Worm (Caenorhabditis elegans) whole organism, young adult: ENCODE measurements around the gene Y49F6B.12.

Experiments used
- F55B11.4 ChIP-seq: sonication (generic microtip); optimal IDR thresholded peaks from 2 replicates; lab custom pipeline; 2016; ENCODE audit warnings: missing compliant biosample characterization, missing genetic modification characterization, borderline replicate concordance; ENCODE audit not compliant: insufficient read depth
- Y53F4B.3 ChIP-seq: fragments of 200-800 bp; sonication (Bioruptor generic); IDR thresholded peaks from 2 replicates; pipeline ENCODE4 v1.3.6; 2022; ENCODE audit warnings: missing genetic modification reagents, missing genetic modification characterization, missing compliant biosample characterization
- aptf-3 ChIP-seq: fragments of 200-800 bp; sonication (Bioruptor generic); IDR thresholded peaks from 2 replicates; pipeline ENCODE4 v1.3.6; 2022; ENCODE audit warnings: missing genetic modification characterization, missing compliant biosample characterization
- attf-5 ChIP-seq: fragments of 200-800 bp; sonication (Bioruptor generic); optimal IDR thresholded peaks from 2 replicates; lab custom pipeline; 2018; ENCODE audit warnings: mild to moderate bottlenecking, missing genetic modification characterization, missing compliant biosample characterization
- cebp-1 ChIP-seq, 2 experiments: fragments of 200-800 bp in 1 of 2; sonication (Bioruptor generic) in 1 of 2; sonication (generic microtip) in 1 of 2; IDR thresholded peaks in 1 of 2; optimal IDR thresholded peaks in 1 of 2; 2 replicates each; pipeline versions ENCODE4 v1.3.6 to Lab custom; 2017 to 2022; ENCODE audit warnings: missing compliant biosample characterization in 2 of 2, missing genetic modification characterization in 2 of 2, mild to moderate bottlenecking in 1 of 2, missing genetic modification reagents in 1 of 2, moderate library complexity in 1 of 2
- dpff-1 ChIP-seq: sonication (generic microtip); optimal IDR thresholded peaks from 2 replicates; lab custom pipeline; 2017; ENCODE audit warnings: mild to moderate bottlenecking, missing genetic modification characterization, missing compliant biosample characterization
- efl-1 ChIP-seq: fragments of 150-350 bp; optimal IDR thresholded peaks from 2 replicates; lab custom pipeline; 2014; ENCODE audit warnings: missing biosample characterization, missing genetic modification reagents, missing genetic modification characterization
- hlh-12 ChIP-seq: sonication (generic microtip); optimal IDR thresholded peaks from 2 replicates; lab custom pipeline; 2016; ENCODE audit warnings: missing genetic modification characterization, missing compliant biosample characterization
- madf-6 ChIP-seq: fragments of 200-800 bp; sonication (Bioruptor generic); IDR thresholded peaks from 2 replicates; pipeline ENCODE4 v1.3.6; 2022; ENCODE audit warnings: missing genetic modification reagents, missing genetic modification characterization, missing compliant biosample characterization
- nfya-1 ChIP-seq: sonication (generic microtip); optimal IDR thresholded peaks from 2 replicates; lab custom pipeline; 2017; ENCODE audit warnings: antibody characterized with exemption, missing compliant biosample characterization, missing genetic modification characterization, borderline replicate concordance; ENCODE audit not compliant: insufficient read depth
- pha-4 ChIP-seq: fragments of 150-350 bp; sonication (generic microtip); optimal IDR thresholded peaks from 2 replicates; lab custom pipeline; 2014; ENCODE audit warnings: missing biosample characterization, missing genetic modification reagents, missing genetic modification characterization
- snpc-4 ChIP-seq, 5 experiments: fragments of 150-350 bp in 1 of 5; sonication (generic microtip) in 4 of 5; optimal IDR thresholded peaks; 2 replicates each; lab custom pipeline; 2014 to 2018; ENCODE audit warnings: missing genetic modification characterization in 5 of 5, missing biosample characterization in 3 of 5, antibody characterized with exemption in 2 of 5, mild to moderate bottlenecking in 2 of 5, missing compliant biosample characterization in 2 of 5, missing genotype in 2 of 5, moderate library complexity in 2 of 5, missing genetic modification reagents in 1 of 5
- ztf-22 ChIP-seq: fragments of 200-800 bp; sonication (Bioruptor generic); optimal IDR thresholded peaks from 2 replicates; lab custom pipeline; 2018; ENCODE audit warnings: mild to moderate bottlenecking, missing genetic modification characterization, moderate library complexity, missing compliant biosample characterization
- ztf-26 ChIP-seq: sonication (generic microtip); optimal IDR thresholded peaks from 2 replicates; lab custom pipeline; 2017; ENCODE audit warnings: missing genetic modification characterization, missing compliant biosample characterization

DNA sequence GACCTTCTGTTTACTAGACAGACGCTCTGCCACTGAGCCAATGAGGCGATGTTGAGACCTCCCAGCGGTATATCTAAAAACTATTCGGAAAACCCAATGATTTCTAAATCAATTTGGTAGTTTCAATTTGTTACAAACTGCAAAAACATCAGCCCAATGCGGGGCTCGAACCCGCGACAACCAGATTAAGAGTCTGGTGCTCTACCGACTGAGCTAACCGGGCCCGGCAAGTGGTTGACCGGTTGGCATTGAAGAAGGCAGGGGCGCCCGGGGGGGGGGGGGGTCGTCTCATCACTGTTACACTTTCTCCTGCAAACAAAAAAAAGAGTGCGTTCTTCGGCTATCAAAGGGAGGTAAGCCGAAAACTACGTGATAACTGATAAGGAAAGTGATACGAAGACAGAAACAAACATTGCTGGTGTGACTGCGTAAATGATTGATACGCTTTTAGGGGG is 32.9 kb downstream of the Y49F6B.12 start:
- TF ChIP-seq hlh-12 (tag; lab: Kevin White, UChicago): no peak
- TF ChIP-seq ztf-22 (GFP tag; lab: Kevin White, UChicago): no peak
- TF ChIP-seq madf-6: peak; percentile 69
- TF ChIP-seq cebp-1 (GFP tag; IDR thresholded peaks at IDR 0.05; lab: Robert Waterston, UW): no peak
- peak; percentile 76 for TF ChIP-seq cebp-1 (tag; optimal IDR thresholded peaks at IDR 0.05; lab: Kevin White, UChicago)
- TF ChIP-seq aptf-3: 0 out of 2 replicates have a peak, but pooled peaks have one; percentile 37
- TF ChIP-seq nfya-1 (tag; lab: Kevin White, UChicago): no peak
- TF ChIP-seq dpff-1 (tag; lab: Kevin White, UChicago): no peak
- TF ChIP-seq F55B11.4: no peak
- TF ChIP-seq snpc-4 (GFP tag; optimal IDR thresholded peaks at IDR 0.05; lab: Kevin White, UChicago): peak; percentile 58
- peak in 3 of 4 experiments; percentile 47 to 66 (median 60) for TF ChIP-seq snpc-4 (tag; optimal IDR thresholded peaks at IDR 0.05; lab: Kevin White, UChicago)
- peak; percentile 55 for TF ChIP-seq attf-5 (GFP tag; lab: Kevin White, UChicago)
- TF ChIP-seq Y53F4B.3 (GFP tag; lab: Robert Waterston, UW): no peak
- TF ChIP-seq ztf-26 (tag; lab: Kevin White, UChicago): peak; percentile 84
- no peak for TF ChIP-seq efl-1 (GFP tag; lab: Kevin White, UChicago)
- no peak for TF ChIP-seq pha-4
